Worm (Caenorhabditis elegans): ENCODE measurements around the gene swd-2.1.
A peak's percentile ranks its signal among the peaks of the same experiment; 100 is the strongest.

swd-2.1 gene

ce11 chrIV:7774206-7774605, 1.6 kb upstream of the swd-2.1 start, which contains the start of the genes hcf-1 and swd-2.2:
Gene hcf-1, minus strand, starts transcription at chrIV:7774275.
Gene swd-2.2, plus strand, starts transcription at chrIV:7774411.
- no peak for TF ChIP-seq nhr-80 (tag; optimal IDR thresholded peaks at IDR 0.05)
- TF ChIP-seq dpl-1 (GFP tag; optimal IDR thresholded peaks at IDR 0.05): peak; percentile 23
- no peak for TF ChIP-seq rec-8 (tag; optimal IDR thresholded peaks at IDR 0.05)
- TF ChIP-seq snpc-1.3 (tag; optimal IDR thresholded peaks at IDR 0.05; ENCODE audit: insufficient read depth): peak; percentile 18
- no peak for TF ChIP-seq mel-28 (tag; optimal IDR thresholded peaks at IDR 0.05; ENCODE audit: borderline replicate concordance)
- no peak for TF ChIP-seq F37B4.10 (GFP tag; IDR thresholded peaks at IDR 0.05)
- TF ChIP-seq lsl-1 (GFP tag; optimal IDR thresholded peaks at IDR 0.05): peak; percentile 42
- TF ChIP-seq ceh-100 (GFP tag; IDR thresholded peaks at IDR 0.05): no peak
- no peak for TF ChIP-seq akir-1 (GFP tag; optimal IDR thresholded peaks at IDR 0.05)
- no peak for TF ChIP-seq let-607 (tag; optimal IDR thresholded peaks at IDR 0.05)
- no peak for TF ChIP-seq mxl-1 (tag; optimal IDR thresholded peaks at IDR 0.05)
- TF ChIP-seq attf-5 (GFP tag; optimal IDR thresholded peaks at IDR 0.05): peak; percentile 8
- TF ChIP-seq nhr-27 (tag; optimal IDR thresholded peaks at IDR 0.05): no peak
- TF ChIP-seq B0035.1 (tag; optimal IDR thresholded peaks at IDR 0.05): no peak
- TF ChIP-seq tbx-9 (tag; optimal IDR thresholded peaks at IDR 0.05; ENCODE audit: borderline replicate concordance): no peak
- no peak for TF ChIP-seq ccch-3 (GFP tag; optimal IDR thresholded peaks at IDR 0.05)
- no peak for TF ChIP-seq aptf-2 (GFP tag; conservative IDR thresholded peaks at IDR 0.05)
- TF ChIP-seq die-1 (tag; optimal IDR thresholded peaks at IDR 0.05): no peak
- no peak for TF ChIP-seq B0019.2 (GFP tag; conservative IDR thresholded peaks at IDR 0.05)
- TF ChIP-seq B0261.1 (tag; optimal IDR thresholded peaks at IDR 0.05): no peak
- no peak for TF ChIP-seq ZK185.1 (tag; optimal IDR thresholded peaks at IDR 0.05; ENCODE audit: poor library complexity, severe bottlenecking)
- TF ChIP-seq hmg-1.2 (GFP tag; IDR thresholded peaks at IDR 0.05): 0 out of 2 replicates have a peak, but pooled peaks have one; percentile 5
- no peak for TF ChIP-seq bed-1 (GFP tag; IDR thresholded peaks at IDR 0.05)
- no peak for TF ChIP-seq lin-26 (GFP tag; IDR thresholded peaks at IDR 0.05)
- TF ChIP-seq efl-1 (GFP tag; optimal IDR thresholded peaks at IDR 0.05): peak; percentile 56
- TF ChIP-seq him-1 (tag; optimal IDR thresholded peaks at IDR 0.05): no peak
- TF ChIP-seq F23B12.7 (tag; optimal IDR thresholded peaks at IDR 0.05; ENCODE audit: insufficient read depth): peak; percentile 33
- TF ChIP-seq mcd-1 (GFP tag; IDR thresholded peaks at IDR 0.05): peak; percentile 80
- no peak for TF ChIP-seq fkh-3 (tag; optimal IDR thresholded peaks at IDR 0.05)
- TF ChIP-seq hlh-12 (tag; optimal IDR thresholded peaks at IDR 0.05): no peak

ce11 chrIV:7778865-7779264, 3.0 kb downstream of the swd-2.1 start, which contains the start of gene rpap-3:
Gene rpap-3, minus strand, starts transcription at chrIV:7778965.
- TF ChIP-seq hrde-1 (tag; optimal IDR thresholded peaks at IDR 0.05; ENCODE audit: borderline replicate concordance): peak; percentile 8
- peak; percentile 30; the same call in 1 of the 2 replicates for TF ChIP-seq madf-6 (GFP tag; IDR thresholded peaks at IDR 0.05)
- TF ChIP-seq nhr-27 (tag; optimal IDR thresholded peaks at IDR 0.05): no peak
- TF ChIP-seq cebp-1 (GFP tag; IDR thresholded peaks at IDR 0.05): no peak
- TF ChIP-seq cebp-1 (tag; optimal IDR thresholded peaks at IDR 0.05): peak; percentile 8

- TF ChIP-seq pbrm-1 (GFP tag; IDR thresholded peaks at IDR 0.05): 0 out of 2 replicates have a peak, but pooled peaks have one; percentile 35
- TF ChIP-seq B0336.3 (GFP tag; IDR thresholded peaks at IDR 0.05): peak; percentile 72; the same call in 1 of the 2 replicates
- TF ChIP-seq atf-7 (tag; optimal IDR thresholded peaks at IDR 0.05): peak; percentile 16
- TF ChIP-seq tbp1 (GFP tag; optimal IDR thresholded peaks at IDR 0.05): peak; percentile 19
- peak; percentile 20 for TF ChIP-seq ZK185.1 (tag; optimal IDR thresholded peaks at IDR 0.05; ENCODE audit: poor library complexity, severe bottlenecking)
- TF ChIP-seq Y53G8AR.9 (GFP tag; conservative IDR thresholded peaks at IDR 0.05): peak; percentile 87
- peak; percentile 73 for TF ChIP-seq athp-1 (tag; optimal IDR thresholded peaks at IDR 0.05)
- TF ChIP-seq K11D2.4 (GFP tag; IDR thresholded peaks at IDR 0.05): no peak
- peak; percentile 28 for TF ChIP-seq tlf-1 (GFP tag; optimal IDR thresholded peaks at IDR 0.05)
- TF ChIP-seq mcd-1 (GFP tag; IDR thresholded peaks at IDR 0.05): peak; percentile 35; the same call in 1 of the 2 replicates
- TF ChIP-seq gei-17 (GFP tag; optimal IDR thresholded peaks at IDR 0.05): no peak
- peak; percentile 16; the same call in 1 of the 2 replicates for TF ChIP-seq madf-6 (GFP tag; IDR thresholded peaks at IDR 0.05)
- TF ChIP-seq mel-28 (tag; optimal IDR thresholded peaks at IDR 0.05; ENCODE audit: borderline replicate concordance): no peak
- 0 out of 2 replicates have a peak, but pooled peaks have one; percentile 40 for TF ChIP-seq madf-3 (GFP tag; IDR thresholded peaks at IDR 0.05)
- no peak for TF ChIP-seq nfya-1 (tag; optimal IDR thresholded peaks at IDR 0.05; ENCODE audit: borderline replicate concordance, insufficient read depth)
Observed at ce11 chrIV:7782292-7782691, 6.5 kb downstream of the swd-2.1 start, which contains the start of gene sec-10. Gene sec-10, minus strand, starts transcription at chrIV:7782499.
